Worm (Caenorhabditis elegans) whole organism, young adult: ENCODE results near the gene W10G11.3.

Experiments used
- B0336.3 ChIP-seq: fragments of 200-800 bp; sonication (Bioruptor generic); IDR thresholded peaks from 2 replicates; pipeline ENCODE4 v1.3.6; 2022; ENCODE audit warnings: missing genetic modification characterization, missing compliant biosample characterization
- K11D2.4 ChIP-seq: fragments of 200-800 bp; sonication (Bioruptor generic); IDR thresholded peaks from 2 replicates; pipeline ENCODE4 v1.3.6; 2022; ENCODE audit warnings: missing genetic modification reagents, missing genetic modification characterization, missing compliant biosample characterization
- aptf-3 ChIP-seq: fragments of 200-800 bp; sonication (Bioruptor generic); IDR thresholded peaks from 2 replicates; pipeline ENCODE4 v1.3.6; 2022; ENCODE audit warnings: missing genetic modification characterization, missing compliant biosample characterization
- dox-1 ChIP-seq: fragments of 200-800 bp; sonication (Bioruptor generic); IDR thresholded peaks from 2 replicates; pipeline ENCODE4 v1.3.6; 2022; ENCODE audit warnings: missing genetic modification reagents, missing genetic modification characterization, missing compliant biosample characterization
- ekl-4 ChIP-seq: fragments of 200-800 bp; sonication (Bioruptor generic); IDR thresholded peaks from 2 replicates; pipeline ENCODE4 v1.3.6; 2022; ENCODE audit warnings: missing genetic modification reagents, missing genetic modification characterization, missing compliant biosample characterization
- hmg-1.2 ChIP-seq: fragments of 200-800 bp; sonication (Bioruptor generic); IDR thresholded peaks from 2 replicates; pipeline ENCODE4 v1.3.6; 2022; ENCODE audit warnings: missing genetic modification reagents, missing genetic modification characterization, missing compliant biosample characterization
- let-607 ChIP-seq, 2 experiments: fragments of 200-800 bp in 1 of 2; sonication (Bioruptor generic) in 1 of 2; sonication (generic microtip) in 1 of 2; optimal IDR thresholded peaks; 2 replicates each; lab custom pipeline; 2016 to 2018; ENCODE audit warnings: mild to moderate bottlenecking in 2 of 2, missing compliant biosample characterization in 2 of 2, missing genetic modification characterization in 2 of 2, moderate library complexity in 2 of 2, missing genotype in 1 of 2
- lin-26 ChIP-seq: fragments of 200-800 bp; sonication (Bioruptor generic); IDR thresholded peaks from 2 replicates; pipeline ENCODE4 v1.3.6; 2022; ENCODE audit warnings: missing genetic modification reagents, missing genetic modification characterization, missing compliant biosample characterization
- lin-35 ChIP-seq, 3 experiments: fragments of 150-350 bp in 2 of 3; sonication (generic microtip) in 1 of 3; optimal IDR thresholded peaks; 2 replicates each; lab custom pipeline; 2014 to 2018; ENCODE audit warnings: missing biosample characterization in 3 of 3, missing genetic modification characterization in 3 of 3, missing genetic modification reagents in 3 of 3
- lsy-27 ChIP-seq: sonication (generic microtip); optimal IDR thresholded peaks from 2 replicates; lab custom pipeline; 2017; ENCODE audit warnings: missing genetic modification characterization, mild to moderate bottlenecking, missing compliant biosample characterization, antibody characterized with exemption, missing genotype, borderline replicate concordance; ENCODE audit not compliant: insufficient read depth
- pha-4 ChIP-seq: fragments of 150-350 bp; sonication (generic microtip); optimal IDR thresholded peaks from 2 replicates; lab custom pipeline; 2014; ENCODE audit warnings: missing biosample characterization, missing genetic modification reagents, missing genetic modification characterization
- repo-1 ChIP-seq: sonication (generic microtip); optimal IDR thresholded peaks from 2 replicates; lab custom pipeline; 2017; ENCODE audit warnings: mild to moderate bottlenecking, missing genetic modification characterization, missing compliant biosample characterization
- unc-62 ChIP-seq: fragments of 150-350 bp; optimal IDR thresholded peaks from 2 replicates; lab custom pipeline; 2014; ENCODE audit warnings: missing biosample characterization, missing genetic modification reagents, missing genetic modification characterization
- ztf-28 ChIP-seq: fragments of 200-800 bp; sonication (Bioruptor generic); IDR thresholded peaks from 2 replicates; pipeline ENCODE4 v1.3.6; 2022; ENCODE audit warnings: missing genetic modification reagents, missing genetic modification characterization, missing compliant biosample characterization

DNA sequence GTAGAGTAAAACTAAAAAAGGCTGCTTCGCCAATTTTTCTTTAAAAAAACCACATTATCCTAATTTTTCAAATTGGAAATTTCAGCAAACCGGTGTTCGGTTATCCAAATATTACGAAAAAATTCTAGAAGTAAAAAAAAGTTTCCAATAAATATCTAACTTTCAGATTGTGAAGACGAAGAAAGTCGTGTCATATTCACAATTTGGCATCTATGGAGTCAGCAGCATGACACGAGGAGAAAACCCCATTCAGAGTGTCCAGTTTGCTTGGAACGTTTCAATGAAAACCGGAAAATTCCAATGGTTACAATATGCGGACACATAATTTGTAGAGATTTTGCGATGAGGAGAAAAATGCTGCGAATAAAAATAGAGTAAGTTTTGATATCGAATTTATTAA, 33.0 kb upstream of the W10G11.3 start, which contains the start of gene Y49F6A.12:
- TF ChIP-seq pha-4 (tag; lab: Kevin White, UChicago): no peak
- no peak for TF ChIP-seq unc-62 (GFP tag; lab: Kevin White, UChicago)
- TF ChIP-seq let-607 (tag; optimal IDR thresholded peaks at IDR 0.05; lab: Kevin White, UChicago): no peak
- TF ChIP-seq ztf-28: no peak
- TF ChIP-seq aptf-3 (GFP tag; lab: Robert Waterston, UW): no peak
- no peak for TF ChIP-seq B0336.3 (GFP tag; lab: Robert Waterston, UW)
- no peak for TF ChIP-seq repo-1
- no peak for TF ChIP-seq lin-26
- no peak for TF ChIP-seq dox-1 (GFP tag; lab: Robert Waterston, UW)
- TF ChIP-seq lsy-27: no peak
- TF ChIP-seq hmg-1.2 (GFP tag; lab: Robert Waterston, UW): no peak
- TF ChIP-seq ekl-4 (GFP tag; lab: Robert Waterston, UW): no peak
- no peak for TF ChIP-seq lin-35 (GFP tag; optimal IDR thresholded peaks at IDR 0.05; lab: Kevin White, UChicago)
- TF ChIP-seq K11D2.4 (GFP tag; lab: Robert Waterston, UW): no peak
